Worm (Caenorhabditis elegans) whole organism, young adult: ENCODE data around the gene C07B5.6.

ENCODE experiments used
- F23B12.7 ChIP-seq: sonication (generic microtip); optimal IDR thresholded peaks from 2 replicates; lab custom pipeline; 2017; ENCODE audit warnings: missing genetic modification characterization, mild to moderate bottlenecking, missing compliant biosample characterization, antibody characterized with exemption, moderate library complexity; ENCODE audit not compliant: insufficient read depth
- ama-1 ChIP-seq, 3 experiments: fragments of 150-350 bp in 1 of 3; sonication (generic microtip) in 2 of 3; optimal IDR thresholded peaks; 2 replicates each; lab custom pipeline; 2014 to 2018; ENCODE audit warnings: missing biosample characterization in 2 of 3, missing genetic modification characterization in 2 of 3, missing genetic modification reagents in 2 of 3

DNA sequence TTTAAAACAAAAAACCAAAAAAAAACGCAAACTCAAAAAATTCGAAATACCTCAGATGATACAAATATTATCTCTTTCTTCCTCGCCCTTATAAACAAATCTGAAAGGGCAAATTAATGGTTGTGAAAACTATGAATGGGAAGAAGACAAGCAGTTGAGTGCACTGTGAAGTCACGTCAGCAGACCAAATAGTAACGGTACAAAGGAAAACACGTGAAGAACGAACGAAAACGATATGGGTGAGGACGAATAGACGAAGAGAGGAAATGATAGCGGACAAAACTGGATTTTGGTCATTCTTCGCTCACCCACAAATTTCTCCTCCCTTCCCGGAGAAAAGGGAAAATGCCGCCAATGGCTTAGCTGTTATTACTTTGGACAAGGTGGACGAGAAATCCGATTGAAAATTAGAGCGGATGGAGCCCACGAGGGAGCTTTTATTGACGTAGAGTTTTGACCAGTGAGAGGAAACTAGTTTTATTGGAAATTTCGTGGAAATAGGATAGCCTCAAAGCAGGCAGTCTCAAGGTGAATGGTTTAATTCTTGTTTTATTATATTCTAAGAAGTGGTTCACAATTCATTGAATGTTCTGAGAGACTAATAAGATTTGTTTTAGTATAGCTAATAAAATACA is 18.8 kb downstream of the C07B5.6 start:
- TF ChIP-seq F23B12.7 (tag; lab: Kevin White, UChicago), result no peak
- TF ChIP-seq ama-1 (optimal IDR thresholded peaks at IDR 0.05; lab: Kevin White, UChicago), result no peak
- TF ChIP-seq ama-1 (GFP tag; optimal IDR thresholded peaks at IDR 0.05; lab: Kevin White, UChicago), result no peak
